Fruit fly (Drosophila melanogaster) whole organism, larva: ENCODE results near the gene CG43391.

Source experiments
- noc ChIP-seq: fragments of 200-800 bp; sonication (Bioruptor generic); optimal IDR thresholded peaks from 3 replicates; lab custom pipeline; 2019; ENCODE audit warnings: missing biosample characterization, mild to moderate bottlenecking, missing genetic modification characterization, moderate library complexity

Gene CG43391

DNA sequence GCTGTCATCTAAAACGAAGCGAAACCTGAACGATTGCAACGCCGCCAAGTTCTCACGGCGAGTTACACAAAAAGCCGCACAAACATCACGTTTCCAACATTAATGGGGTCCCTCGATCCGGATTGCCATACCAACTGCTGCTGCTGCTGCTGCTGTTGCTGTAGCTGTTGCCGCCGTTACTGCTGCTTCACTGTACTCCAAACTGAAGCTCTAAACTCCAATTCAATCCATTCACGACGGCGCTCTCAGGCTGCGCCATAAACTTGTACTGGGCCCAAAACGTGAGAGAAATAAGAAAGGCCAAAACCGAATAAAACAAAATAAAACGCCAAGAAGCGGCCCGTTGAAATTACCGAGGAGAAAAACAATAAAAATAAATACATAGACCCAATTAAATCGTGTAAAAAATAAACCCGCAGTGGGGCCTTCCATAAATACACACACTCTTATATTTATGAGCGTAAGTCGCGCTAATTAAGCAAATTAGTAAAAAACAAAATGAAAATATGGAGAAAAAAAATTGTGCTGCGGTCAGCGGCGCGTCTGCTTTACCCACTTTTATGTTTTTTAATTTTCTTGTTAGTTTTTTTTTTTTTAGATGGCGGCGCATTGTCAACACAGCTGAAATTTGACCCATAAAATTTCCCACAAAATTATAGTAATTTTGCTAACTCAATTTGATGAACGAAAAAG lies 33.4 kb downstream of the CG43391 start:
- TF ChIP-seq noc (tag; lab: Kevin White, UChicago), result no peak

DNA sequence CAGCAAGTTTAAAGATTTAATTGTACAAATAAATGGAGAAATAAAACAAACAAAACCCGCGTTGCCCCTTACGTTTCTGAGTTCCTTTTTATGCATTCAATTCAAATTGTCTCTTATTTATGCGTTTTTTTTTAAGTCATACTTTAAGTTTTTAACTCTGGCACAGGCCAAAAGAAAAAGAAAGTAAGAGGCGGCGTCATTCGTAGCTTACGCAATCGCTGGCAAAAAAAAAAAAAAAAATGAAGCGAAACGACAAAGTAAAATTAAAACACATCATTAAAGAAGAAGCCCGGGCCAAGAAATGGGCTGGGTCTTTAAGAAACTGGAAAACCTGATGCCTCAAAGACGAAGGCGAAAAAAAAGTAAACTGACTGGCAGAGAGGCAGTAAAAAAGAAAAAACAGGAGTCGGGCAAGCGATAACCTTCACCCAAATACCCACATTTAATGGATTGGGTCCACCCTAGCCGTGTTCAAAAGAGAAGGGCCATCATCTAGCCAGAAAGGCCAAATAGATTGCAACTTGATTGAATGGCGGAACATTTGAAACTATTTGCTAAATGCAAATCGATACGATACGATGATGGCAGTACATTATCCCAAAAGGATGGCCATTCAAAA lies 37.0 kb downstream of the CG43391 start:
- TF ChIP-seq noc (tag; lab: Kevin White, UChicago), result no peak

DNA sequence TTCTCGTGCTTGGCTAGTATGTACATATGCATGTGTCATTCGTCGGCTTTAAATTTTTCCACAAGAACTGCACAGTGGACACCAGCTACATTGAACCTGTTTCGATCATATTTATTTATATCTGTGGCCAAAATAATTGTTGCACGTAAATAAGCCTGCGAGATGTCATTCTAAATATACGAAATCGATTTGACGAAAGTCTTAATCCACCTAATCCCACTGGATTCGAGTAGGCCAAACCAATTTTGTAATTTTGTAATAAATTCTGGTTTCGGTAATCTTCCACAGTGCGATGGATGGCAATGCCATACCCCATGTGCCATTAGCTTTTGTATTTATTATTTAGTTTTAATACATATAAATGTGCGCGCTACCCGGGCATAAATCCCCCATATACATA lies 37.9 kb downstream of the CG43391 start:
- peak; percentile 50 for TF ChIP-seq noc (tag; lab: Kevin White, UChicago)

DNA sequence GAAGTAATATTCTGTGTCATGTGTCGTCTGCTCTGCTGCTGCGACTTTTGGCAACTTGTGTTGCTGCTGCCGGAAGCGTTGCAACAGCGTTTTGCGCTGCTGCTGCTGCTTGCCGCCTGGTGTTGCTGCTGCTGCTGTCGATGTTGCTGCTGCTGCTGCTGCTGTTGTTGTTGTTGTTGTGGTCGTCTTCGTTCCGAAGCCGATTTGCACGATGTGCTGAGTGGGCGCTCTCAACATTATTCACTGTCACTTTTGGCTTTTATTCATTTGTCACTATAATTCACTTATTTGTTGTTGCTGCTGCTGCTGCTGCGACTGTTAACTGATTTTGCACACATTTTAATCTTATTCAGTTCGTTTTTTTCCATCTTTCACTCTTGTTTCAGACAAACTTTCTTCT lies 38.4 kb downstream of the CG43391 start:
- TF ChIP-seq noc (tag; lab: Kevin White, UChicago), result no peak

DNA sequence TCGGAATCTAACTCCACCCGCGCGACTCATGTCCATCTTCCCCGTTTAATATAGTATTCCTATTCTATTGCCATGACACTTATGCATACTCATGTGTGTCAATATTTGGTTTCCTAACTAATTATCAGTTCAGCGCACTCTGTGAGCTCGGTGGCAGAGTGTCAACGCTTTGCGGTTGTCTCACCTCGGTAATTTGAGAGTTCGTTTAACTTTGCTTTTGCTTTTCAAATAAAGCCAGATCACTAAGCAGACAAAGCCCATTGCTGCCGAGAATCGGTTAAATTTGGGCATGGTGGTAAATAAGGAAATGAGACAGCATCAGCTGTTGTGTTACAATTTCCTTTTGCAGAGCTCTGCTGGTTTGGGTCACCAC lies 40.5 kb downstream of the CG43391 start:
- no peak for TF ChIP-seq noc (tag; lab: Kevin White, UChicago)

DNA sequence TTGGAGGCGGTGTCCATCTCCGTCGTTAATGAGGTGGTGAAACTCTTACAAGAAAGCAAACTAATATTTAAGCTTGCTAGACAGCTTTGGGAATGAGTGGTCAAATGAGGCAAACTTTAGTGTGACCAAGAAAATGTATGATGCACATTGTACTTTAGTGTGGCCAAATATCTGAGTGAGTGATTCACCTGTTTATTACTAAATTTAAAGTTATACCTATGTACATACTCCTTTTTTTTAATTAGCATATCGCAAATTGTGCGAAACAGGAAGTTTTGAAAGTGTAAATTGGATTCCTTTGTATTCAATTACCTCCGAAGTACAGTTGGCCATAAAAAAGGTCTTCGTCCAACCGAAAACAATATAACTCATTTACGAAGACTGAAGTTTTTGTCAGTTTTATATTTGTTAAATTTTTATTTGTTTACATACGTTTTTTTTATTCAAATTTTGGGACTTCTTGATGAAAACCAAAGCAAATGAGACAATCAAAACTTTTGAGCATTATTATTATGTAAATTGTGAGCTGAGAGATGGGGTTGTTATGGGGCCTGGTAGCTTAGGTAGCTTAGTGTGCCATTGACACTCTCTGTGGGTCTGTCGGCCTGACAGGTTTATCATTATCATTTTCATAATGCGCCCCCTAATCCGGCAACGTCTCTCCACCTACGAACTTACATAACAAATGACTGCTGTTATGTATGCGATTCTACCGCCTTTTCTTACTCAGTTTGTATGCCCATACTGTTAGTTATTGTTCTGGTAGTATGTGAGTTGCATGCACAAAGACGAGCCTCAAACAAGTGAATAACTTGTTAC lies 41.1 kb downstream of the CG43391 start:
- TF ChIP-seq noc (tag; lab: Kevin White, UChicago), result no peak

DNA sequence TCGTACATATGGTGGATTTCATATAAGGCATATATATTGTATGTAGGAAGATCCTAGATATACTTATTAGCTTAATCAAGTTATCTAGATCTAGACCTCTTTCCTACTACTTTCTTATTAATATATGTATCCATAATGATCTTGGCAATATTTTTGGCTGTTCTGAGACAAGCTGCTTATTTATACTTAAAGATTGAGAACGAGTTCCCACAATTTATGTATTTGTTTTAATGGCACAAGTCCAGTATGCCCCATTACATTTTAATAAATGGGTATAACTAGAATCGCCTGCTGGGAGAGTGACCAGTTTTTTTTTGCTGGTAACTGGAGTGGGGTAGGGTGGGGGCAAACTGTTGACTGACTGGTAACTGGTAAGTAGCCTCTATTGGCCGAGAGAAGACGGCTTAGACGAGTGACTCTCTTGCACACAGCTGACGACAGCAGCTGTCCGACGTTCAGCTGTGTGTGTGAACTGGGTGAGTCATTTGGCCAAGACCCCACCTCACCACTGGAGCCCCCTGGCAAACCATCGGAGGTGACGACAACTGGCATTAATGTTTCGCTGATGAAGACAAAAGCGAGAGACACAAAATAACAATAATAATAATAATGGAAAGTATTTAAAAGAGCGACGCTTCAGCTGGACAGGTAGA lies 43.9 kb downstream of the CG43391 start:
- no peak for TF ChIP-seq noc (tag; lab: Kevin White, UChicago)

DNA sequence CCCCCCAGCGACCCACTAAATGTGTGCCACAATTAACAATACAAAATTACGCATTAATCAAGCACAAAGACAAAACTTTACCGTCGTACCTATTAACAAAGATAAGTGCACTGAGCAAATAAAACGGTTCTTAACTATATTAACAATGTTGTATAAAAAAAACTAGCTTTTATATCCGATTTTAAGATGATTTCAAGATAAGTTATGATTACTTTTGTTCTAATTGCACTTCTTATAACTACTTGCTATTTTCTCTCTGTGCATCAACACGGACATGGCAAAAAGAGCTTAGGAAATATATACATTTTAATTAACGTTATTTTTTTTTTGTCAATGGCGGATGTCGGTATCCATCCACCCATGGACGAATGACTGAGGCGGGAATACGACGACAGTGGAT lies 44.7 kb downstream of the CG43391 start:
- no peak for TF ChIP-seq noc (tag; lab: Kevin White, UChicago)

DNA sequence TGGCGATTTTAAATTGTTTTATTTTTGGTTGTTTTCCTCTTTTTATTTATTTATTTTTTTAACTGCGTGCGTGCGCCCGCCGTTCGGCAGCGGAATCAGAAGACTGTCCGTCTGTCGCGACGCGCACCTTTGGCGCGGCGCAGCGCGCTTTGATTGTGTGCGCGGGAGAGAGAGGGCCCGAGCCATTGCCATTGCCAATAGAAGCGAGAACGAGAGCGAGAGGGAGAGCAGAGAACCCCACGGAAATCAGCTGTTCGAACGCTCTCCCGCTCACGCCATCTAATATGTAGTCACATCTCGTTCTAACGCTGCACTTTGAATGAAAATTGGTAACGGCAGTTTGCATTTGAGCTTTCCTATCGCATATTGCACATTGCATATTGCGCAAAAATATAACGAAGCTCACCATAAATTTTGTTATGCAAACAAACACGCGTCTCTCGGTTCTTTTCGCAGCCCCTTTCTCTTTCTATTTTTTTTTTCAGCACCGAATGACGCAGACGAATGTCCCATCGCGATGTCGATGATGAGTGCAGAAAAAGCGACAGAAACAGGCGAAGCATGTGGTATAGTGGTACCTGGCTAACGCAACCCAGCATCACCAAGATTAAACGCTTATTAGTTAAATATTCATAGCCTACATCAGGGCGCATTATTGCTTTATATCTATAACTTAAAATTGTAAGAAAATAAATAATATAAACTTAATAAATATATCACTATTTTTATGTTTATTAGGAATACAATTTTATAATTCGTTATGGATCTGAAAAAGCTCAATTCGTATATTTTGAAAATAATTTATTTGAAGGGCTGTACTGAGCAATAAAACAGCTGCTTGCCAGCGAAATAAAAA lies 46.2 kb downstream of the CG43391 start:
- TF ChIP-seq noc (tag; lab: Kevin White, UChicago), result peak; percentile 73

DNA sequence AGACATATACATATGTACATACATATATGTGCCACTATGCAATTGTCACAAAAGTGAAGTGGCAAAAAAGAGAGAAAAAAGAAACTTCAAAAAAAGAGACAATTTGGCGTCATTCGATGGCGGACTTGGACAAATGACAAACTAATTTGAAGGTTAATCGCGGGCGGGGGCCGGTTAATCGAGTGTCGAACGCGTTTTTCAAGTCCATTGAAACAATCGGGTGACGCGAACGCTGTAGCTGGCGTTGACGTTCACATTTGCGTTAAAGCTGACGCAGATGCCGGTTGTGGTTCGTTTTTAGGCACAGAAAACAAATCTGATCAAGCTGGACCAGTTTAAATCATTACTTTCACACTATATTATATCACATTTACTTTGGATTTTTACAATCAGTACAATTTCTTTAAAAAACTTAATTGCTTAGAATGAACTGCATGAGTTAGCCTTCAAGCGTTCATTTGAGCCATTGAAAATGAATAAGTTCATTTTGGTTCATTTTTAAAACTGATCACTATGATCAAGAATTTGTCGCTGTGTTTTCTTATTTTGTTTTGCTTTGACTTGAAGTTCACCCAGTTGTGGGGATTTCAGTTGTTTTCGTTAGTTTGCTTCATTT lies 47.0 kb downstream of the CG43391 start:
- peak; percentile 62 for TF ChIP-seq noc (tag; lab: Kevin White, UChicago)

DNA sequence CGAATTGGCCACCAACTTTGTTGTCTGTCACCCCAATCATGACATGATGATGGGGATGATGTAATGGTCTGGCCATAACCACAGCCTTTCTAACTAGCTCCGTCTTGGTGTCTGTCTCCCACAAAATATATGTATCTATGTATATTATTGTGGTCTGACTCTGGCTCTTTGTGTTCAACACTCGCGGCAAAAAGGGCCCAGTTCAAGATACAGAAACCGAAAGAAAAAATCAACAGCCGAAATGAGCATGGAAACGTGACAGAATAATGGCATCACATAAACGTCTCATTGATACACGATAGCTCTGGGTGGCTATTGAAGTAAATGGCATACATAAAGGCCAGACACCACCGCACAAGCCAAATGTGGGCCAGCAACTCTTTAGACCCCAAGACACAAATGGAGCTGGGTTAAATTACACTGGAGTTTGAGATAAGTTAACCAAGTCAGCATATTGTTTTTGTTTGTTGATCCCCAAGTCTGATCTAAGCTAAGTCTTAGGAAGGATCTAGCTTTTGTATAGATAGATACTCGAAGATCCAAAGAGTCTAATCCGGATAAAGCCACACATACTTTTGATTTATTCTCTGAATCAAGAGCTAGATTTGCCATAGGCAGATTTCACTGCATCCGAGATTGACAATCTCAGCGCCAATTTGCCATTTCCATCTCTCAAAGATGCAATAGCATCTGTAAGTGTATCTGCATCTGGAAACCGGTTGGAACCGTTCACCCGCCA lies 48.7 kb downstream of the CG43391 start:
- TF ChIP-seq noc (tag; lab: Kevin White, UChicago), result no peak

DNA sequence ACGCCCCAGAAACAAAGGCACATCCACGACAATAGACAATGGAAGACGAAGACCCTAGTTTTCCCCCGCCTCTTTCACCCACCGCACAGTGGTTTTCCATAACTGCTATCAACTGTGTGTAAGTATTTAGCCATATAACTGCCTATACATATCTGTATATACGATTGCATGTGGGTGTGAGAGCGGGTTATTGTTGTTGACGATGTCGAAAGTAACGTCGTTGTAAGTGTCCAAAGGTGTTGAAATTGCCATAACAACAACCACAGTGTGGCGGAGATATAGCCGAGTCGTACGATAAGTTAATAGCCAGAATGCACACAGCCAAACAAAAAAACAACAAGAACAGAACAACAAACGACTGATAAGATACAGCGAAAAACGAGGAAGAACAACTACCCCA lies 49.5 kb downstream of the CG43391 start:
- TF ChIP-seq noc (tag; lab: Kevin White, UChicago), result no peak
